Fruit fly (Drosophila melanogaster): ENCODE results near the gene Pits.
A peak's percentile ranks its signal among the peaks of the same experiment; 100 is the strongest.

The Pits gene

dm6 chrX:12629564-12629963, 46.6 kb upstream of the Pits start, which contains the start of the genes Aven and CG2540 (continued):
- peak; percentile 76 for TF ChIP-seq CG34406 (GFP tag; optimal IDR thresholded peaks at IDR 0.05)
- peak; percentile 52 for TF ChIP-seq Hr4 (GFP tag; optimal IDR thresholded peaks at IDR 0.05)
- peak; percentile 26 for TF ChIP-seq Blimp-1 (GFP tag; optimal IDR thresholded peaks at IDR 0.05)
- TF ChIP-seq fd85E (GFP tag; optimal IDR thresholded peaks at IDR 0.05) = no peak
- peak; percentile 1 for TF ChIP-seq Hr39 (GFP tag; optimal IDR thresholded peaks at IDR 0.05)
- TF ChIP-seq Met (GFP tag; optimal IDR thresholded peaks at IDR 0.05) = peak; percentile 59
- TF ChIP-seq CG6163 (GFP tag; IDR thresholded peaks at IDR 0.05) = 0 out of 3 replicates have a peak, but pooled peaks have one; percentile 39
- TF ChIP-seq CG8319 (GFP tag; optimal IDR thresholded peaks at IDR 0.05) = peak; percentile 50
- peak; percentile 70 for TF ChIP-seq CG3919 (GFP tag; optimal IDR thresholded peaks at IDR 0.05)
- peak; percentile 60 for TF ChIP-seq Smox (GFP tag; optimal IDR thresholded peaks at IDR 0.05)
- TF ChIP-seq CG31627 (GFP tag; optimal IDR thresholded peaks at IDR 0.05) = peak; percentile 16
- peak; percentile 56 for TF ChIP-seq fkh (GFP tag; optimal IDR thresholded peaks at IDR 0.05)
- no peak for TF ChIP-seq CG11294 (GFP tag; IDR thresholded peaks at IDR 0.05)
- peak; percentile 72 for TF ChIP-seq CG10631 (GFP tag; optimal IDR thresholded peaks at IDR 0.05)
- peak; percentile 48 for TF ChIP-seq Sox15 (GFP tag; optimal IDR thresholded peaks at IDR 0.05)
- peak; percentile 82 for TF ChIP-seq achi (GFP tag; optimal IDR thresholded peaks at IDR 0.05)
- peak; percentile 68 for TF ChIP-seq CG6792 (GFP tag; optimal IDR thresholded peaks at IDR 0.05)
- peak; percentile 85 for TF ChIP-seq dsx (GFP tag; optimal IDR thresholded peaks at IDR 0.05; ENCODE audit: poor library complexity, severe bottlenecking)
- peak; percentile 55; the same call in 1 of the 3 replicates for TF ChIP-seq eg (GFP tag; IDR thresholded peaks at IDR 0.05)
- peak; percentile 39 for TF ChIP-seq fd59A (GFP tag; optimal IDR thresholded peaks at IDR 0.05)
- TF ChIP-seq CG16779 (tag; optimal IDR thresholded peaks at IDR 0.05) = peak; percentile 61
- peak; percentile 64 for TF ChIP-seq net (GFP tag; optimal IDR thresholded peaks at IDR 0.05)
- TF ChIP-seq esn (GFP tag; optimal IDR thresholded peaks at IDR 0.05) = peak; percentile 77
- TF ChIP-seq Ets21C (GFP tag; optimal IDR thresholded peaks at IDR 0.05) = no peak
- peak; percentile 54 for TF ChIP-seq CG7368 (GFP tag; optimal IDR thresholded peaks at IDR 0.05)
- TF ChIP-seq CG10669 (GFP tag; optimal IDR thresholded peaks at IDR 0.05) = peak; percentile 66
- peak; percentile 43 for TF ChIP-seq Sox14 (GFP tag; optimal IDR thresholded peaks at IDR 0.05)
- TF ChIP-seq CG3032 (tag; optimal IDR thresholded peaks at IDR 0.05) = peak; percentile 85
- peak; percentile 49 for TF ChIP-seq Eip75B (GFP tag; optimal IDR thresholded peaks at IDR 0.05)
- TF ChIP-seq vri (GFP tag; optimal IDR thresholded peaks at IDR 0.05) = no peak

- TF ChIP-seq Sox102F (GFP tag; optimal IDR thresholded peaks at IDR 0.05) = no peak
- TF ChIP-seq cyc (GFP tag; optimal IDR thresholded peaks at IDR 0.05) = no peak
- TF ChIP-seq svp (GFP tag) = no peak
- TF ChIP-seq CG15336 (GFP tag; IDR thresholded peaks at IDR 0.05) = no peak
- peak; percentile 49 for TF ChIP-seq Eip78C (GFP tag)
Observed at dm6 chrX:12625594-12626274, 42.7 kb upstream of the Pits start.

dm6 chrX:12623992-12624391, 41.0 kb upstream of the Pits start, which contains the start of gene CG15728:
CG15728 (plus strand) TSS chrX:12624292.
- TF ChIP-seq Met (GFP tag; optimal IDR thresholded peaks at IDR 0.05) = no peak
- TF ChIP-seq CG34406 (GFP tag; optimal IDR thresholded peaks at IDR 0.05) = no peak
- TF ChIP-seq CG16779 (tag; optimal IDR thresholded peaks at IDR 0.05) = no peak
- no peak for TF ChIP-seq topi (GFP tag; optimal IDR thresholded peaks at IDR 0.05)
- no peak for TF ChIP-seq CG1621 (tag; optimal IDR thresholded peaks at IDR 0.05)
- TF ChIP-seq Lpt (GFP tag; optimal IDR thresholded peaks at IDR 0.05) = no peak
- no peak for TF ChIP-seq Sox14 (GFP tag; optimal IDR thresholded peaks at IDR 0.05)
- TF ChIP-seq svp (GFP tag) = no peak
- TF ChIP-seq eg (GFP tag; IDR thresholded peaks at IDR 0.05) = no peak
- no peak for TF ChIP-seq CG7368 (GFP tag; optimal IDR thresholded peaks at IDR 0.05)
- no peak for TF ChIP-seq vri (GFP tag; optimal IDR thresholded peaks at IDR 0.05)
- no peak for TF ChIP-seq Sox15 (GFP tag; optimal IDR thresholded peaks at IDR 0.05)
- TF ChIP-seq Eip78C (GFP tag) = no peak
- no peak for TF ChIP-seq fkh (GFP tag; optimal IDR thresholded peaks at IDR 0.05)

All from whole organism, prepupa.